Fruit fly (Drosophila melanogaster) whole organism, embryonic: ENCODE results near the gene teq.

Experiments used
- Atf3 ChIP-seq: fragments of 200-800 bp; sonication (Bioruptor generic); optimal IDR thresholded peaks from 3 replicates; lab custom pipeline; 2016; ENCODE audit warnings: missing biosample characterization, missing genetic modification characterization
- CG11085 ChIP-seq: fragments of 200-800 bp; sonication (Bioruptor generic); IDR thresholded peaks from 2 replicates; pipeline ENCODE4 v1.3.6; 2022; ENCODE audit warnings: missing biosample characterization, missing genetic modification characterization
- CG12744 ChIP-seq: fragments of 200-800 bp; sonication (Bioruptor generic); optimal IDR thresholded peaks from 2 replicates; lab custom pipeline; 2016; ENCODE audit warnings: missing biosample characterization, missing genetic modification characterization
- CG13775 ChIP-seq: fragments of 200-800 bp; sonication (Bioruptor generic); optimal IDR thresholded peaks from 3 replicates; lab custom pipeline; 2017; ENCODE audit warnings: missing biosample characterization, mild to moderate bottlenecking, missing genetic modification characterization
- CG15011 ChIP-seq: fragments of 200-800 bp; sonication (Bioruptor generic); optimal IDR thresholded peaks from 3 replicates; lab custom pipeline; 2018; ENCODE audit warnings: missing biosample characterization, mild to moderate bottlenecking, missing genetic modification characterization
- CG15479 ChIP-seq: fragments of 200-800 bp; sonication (Bioruptor generic); optimal IDR thresholded peaks from 3 replicates; lab custom pipeline; 2019; ENCODE audit warnings: missing biosample characterization, mild to moderate bottlenecking, missing genetic modification characterization, moderate library complexity
- CG16863 ChIP-seq: fragments of 200-800 bp; sonication (Bioruptor generic); optimal IDR thresholded peaks from 3 replicates; lab custom pipeline; 2016; ENCODE audit warnings: missing biosample characterization, missing genetic modification characterization
- CG17186 ChIP-seq: fragments of 200-800 bp; sonication (Bioruptor generic); optimal IDR thresholded peaks from 3 replicates; lab custom pipeline; 2017; ENCODE audit warnings: missing biosample characterization, missing genetic modification reagents, missing genetic modification characterization
- CG17359 ChIP-seq: fragments of 200-800 bp; sonication (Bioruptor generic); optimal IDR thresholded peaks from 3 replicates; lab custom pipeline; 2018; ENCODE audit warnings: missing biosample characterization, mild to moderate bottlenecking, missing genetic modification characterization, moderate library complexity
- CG17568 ChIP-seq: fragments of 200-800 bp; sonication (Bioruptor generic); optimal IDR thresholded peaks from 2 replicates; lab custom pipeline; 2018; ENCODE audit warnings: missing biosample characterization, mild to moderate bottlenecking, missing genetic modification characterization, moderate library complexity
- CG2129 ChIP-seq: fragments of 200-800 bp; sonication (Bioruptor generic); IDR thresholded peaks from 2 replicates; pipeline ENCODE4 v1.3.6; 2022; ENCODE audit warnings: missing biosample characterization, missing genetic modification characterization; ENCODE audit not compliant: partially characterized antibody
- CG30403 ChIP-seq: fragments of 200-800 bp; sonication (Bioruptor generic); optimal IDR thresholded peaks from 3 replicates; lab custom pipeline; 2016; ENCODE audit warnings: missing biosample characterization, missing genetic modification characterization
- CG31388 ChIP-seq: fragments of 200-800 bp; sonication (Bioruptor generic); optimal IDR thresholded peaks from 2 replicates; lab custom pipeline; 2016; ENCODE audit warnings: missing biosample characterization, missing genetic modification characterization
- CG3838 ChIP-seq: fragments of 200-800 bp; sonication (Bioruptor generic); optimal IDR thresholded peaks from 3 replicates; lab custom pipeline; 2016; ENCODE audit warnings: missing biosample characterization, missing genetic modification characterization
- CG4424 ChIP-seq: fragments of 200-800 bp; sonication (Bioruptor generic); optimal IDR thresholded peaks from 3 replicates; lab custom pipeline; 2016; ENCODE audit warnings: missing biosample characterization, missing genetic modification characterization
- CG4854 ChIP-seq: fragments of 200-800 bp; sonication (Bioruptor generic); optimal IDR thresholded peaks from 2 replicates; lab custom pipeline; 2016; ENCODE audit warnings: missing biosample characterization, missing genetic modification characterization, inconsistent platforms
- CG6689 ChIP-seq: fragments of 200-800 bp; sonication (Bioruptor generic); IDR thresholded peaks from 2 replicates; pipeline ENCODE4 v1.3.6; 2022; ENCODE audit warnings: missing biosample characterization, missing genetic modification characterization
- CG7271 ChIP-seq: fragments of 200-800 bp; sonication (Bioruptor generic); optimal IDR thresholded peaks from 2 replicates; lab custom pipeline; 2018; ENCODE audit warnings: missing biosample characterization, mild to moderate bottlenecking, missing genetic modification characterization, moderate library complexity
- CG8478 ChIP-seq: fragments of >200 bp; optimal IDR thresholded peaks from 2 replicates; lab custom pipeline; 2018
- CG9437 ChIP-seq: fragments of 200-800 bp; sonication (Bioruptor generic); optimal IDR thresholded peaks from 2 replicates; lab custom pipeline; 2018; ENCODE audit warnings: missing biosample characterization, mild to moderate bottlenecking, missing genetic modification characterization
- CHES-1-like ChIP-seq: fragments of 200-800 bp; sonication (Bioruptor generic); optimal IDR thresholded peaks from 2 replicates; lab custom pipeline; 2016; ENCODE audit warnings: missing biosample characterization, missing genetic modification characterization
- Dbx ChIP-seq: fragments of 200-800 bp; sonication (Bioruptor generic); IDR thresholded peaks from 3 replicates; pipeline ENCODE4 v1.3.6; 2022; ENCODE audit warnings: missing biosample characterization, missing genetic modification characterization
- Elba2 ChIP-seq: fragments of 200-800 bp; sonication (Bioruptor generic); optimal IDR thresholded peaks from 3 replicates; lab custom pipeline; 2016; ENCODE audit warnings: missing biosample characterization, missing genetic modification characterization
- Ets65A ChIP-seq: fragments of 200-800 bp; sonication (Bioruptor generic); peaks from one replicate; lab custom pipeline; 2016; ENCODE audit warnings: missing biosample characterization, missing genetic modification characterization
- Fer1 ChIP-seq: fragments of 200-800 bp; sonication (Bioruptor generic); optimal IDR thresholded peaks from 2 replicates; lab custom pipeline; 2017; ENCODE audit warnings: missing biosample characterization, mild to moderate bottlenecking, missing genetic modification characterization
- Gug ChIP-seq: fragments of 200-800 bp; sonication (Bioruptor generic); IDR thresholded peaks from 4 replicates; pipeline ENCODE4 v1.3.6; 2022; ENCODE audit warnings: missing biosample characterization, missing genetic modification characterization
- HmgZ ChIP-seq: fragments of 200-800 bp; sonication (Bioruptor generic); optimal IDR thresholded peaks from 2 replicates; lab custom pipeline; 2018; ENCODE audit warnings: missing biosample characterization, mild to moderate bottlenecking, missing genetic modification characterization
- Hsf ChIP-seq: fragments of 200-800 bp; sonication (Bioruptor generic); optimal IDR thresholded peaks from 3 replicates; lab custom pipeline; 2016; ENCODE audit warnings: missing biosample characterization, missing genetic modification characterization
- Lpt ChIP-seq: fragments of >200 bp; optimal IDR thresholded peaks from 2 replicates; lab custom pipeline; 2018; ENCODE audit warnings: missing biosample characterization, missing genetic modification characterization
- Mad ChIP-seq: fragments of 200-800 bp; sonication (Bioruptor generic); optimal IDR thresholded peaks from 2 replicates; lab custom pipeline; 2016; ENCODE audit warnings: missing biosample characterization, missing genetic modification characterization
- Neu2 ChIP-seq: fragments of 200-800 bp; sonication (Bioruptor generic); optimal IDR thresholded peaks from 3 replicates; lab custom pipeline; 2016; ENCODE audit warnings: missing biosample characterization, missing genetic modification characterization, borderline replicate concordance
- Rx ChIP-seq: fragments of 200-800 bp; sonication (Bioruptor generic); IDR thresholded peaks from 2 replicates; pipeline ENCODE4 v1.3.6; 2022; ENCODE audit warnings: missing biosample characterization, missing genetic modification characterization
- Sox102F ChIP-seq: fragments of 200-800 bp; sonication (Bioruptor generic); optimal IDR thresholded peaks from 2 replicates; lab custom pipeline; 2018; ENCODE audit warnings: missing biosample characterization, mild to moderate bottlenecking, missing genetic modification characterization, moderate library complexity
- Sry-β ChIP-seq: fragments of 200-800 bp; sonication (Bioruptor generic); optimal IDR thresholded peaks from 2 replicates; lab custom pipeline; 2018; ENCODE audit warnings: missing biosample characterization, mild to moderate bottlenecking, missing genetic modification characterization, moderate library complexity
- ap ChIP-seq: fragments of 200-800 bp; sonication (Bioruptor generic); IDR thresholded peaks from 2 replicates; pipeline ENCODE4 v1.3.6; 2022; ENCODE audit warnings: missing biosample characterization, missing genetic modification characterization
- crol ChIP-seq: fragments of 200-800 bp; sonication (Bioruptor generic); IDR thresholded peaks from 2 replicates; pipeline ENCODE4 v1.3.6; 2022; ENCODE audit warnings: missing biosample characterization, missing genetic modification characterization
- da ChIP-seq: fragments of 200-800 bp; sonication (Bioruptor generic); optimal IDR thresholded peaks from 2 replicates; lab custom pipeline; 2016; ENCODE audit warnings: missing biosample characterization, missing genetic modification characterization
- ems ChIP-seq: fragments of 200-800 bp; sonication (Bioruptor generic); optimal IDR thresholded peaks from 3 replicates; lab custom pipeline; 2016; ENCODE audit warnings: missing biosample characterization, missing genetic modification characterization
- gcm ChIP-seq: fragments of 200-800 bp; sonication (Bioruptor generic); optimal IDR thresholded peaks from 2 replicates; lab custom pipeline; 2019; ENCODE audit warnings: missing biosample characterization, mild to moderate bottlenecking, missing genetic modification characterization, moderate library complexity
- gfzf ChIP-seq: fragments of 200-800 bp; sonication (Bioruptor generic); optimal IDR thresholded peaks from 2 replicates; lab custom pipeline; 2016; ENCODE audit warnings: missing biosample characterization, mild to moderate bottlenecking, missing genetic modification characterization, moderate library complexity
- grau ChIP-seq: fragments of 200-800 bp; optimal IDR thresholded peaks from 3 replicates; lab custom pipeline; 2019; ENCODE audit warnings: missing biosample characterization, mild to moderate bottlenecking, missing genetic modification characterization, moderate library complexity
- h ChIP-seq: fragments of >200 bp; optimal IDR thresholded peaks from 2 replicates; lab custom pipeline; 2017
- jigr1 ChIP-seq: fragments of 200-800 bp; sonication (Bioruptor generic); IDR thresholded peaks from 3 replicates; pipeline ENCODE4 v1.3.6; 2022; ENCODE audit warnings: missing biosample characterization, missing genetic modification characterization
- maf-S ChIP-seq: fragments of 200-800 bp; sonication (Bioruptor generic); optimal IDR thresholded peaks from 2 replicates; lab custom pipeline; 2016; ENCODE audit warnings: missing biosample characterization, missing genetic modification characterization
- mirr ChIP-seq: fragments of 200-800 bp; sonication (Bioruptor generic); optimal IDR thresholded peaks from 3 replicates; lab custom pipeline; 2018; ENCODE audit warnings: missing biosample characterization, mild to moderate bottlenecking, missing genetic modification characterization
- onecut ChIP-seq: fragments of 200-800 bp; sonication (Bioruptor generic); IDR thresholded peaks from 2 replicates; pipeline ENCODE4 v1.3.6; 2022; ENCODE audit warnings: missing biosample characterization, missing genetic modification characterization
- pan ChIP-seq, 4 experiments: fragments of >200 bp in 3 of 4; fragments of 200-800 bp in 1 of 4; sonication (Bioruptor generic) in 1 of 4; optimal IDR thresholded peaks in 3 of 4; IDR thresholded peaks in 1 of 4; 2 replicates each; pipeline versions ENCODE4 v1.3.6 to Lab custom; 2017 to 2022; ENCODE audit warnings: missing biosample characterization in 2 of 4, missing genetic modification characterization in 2 of 4, mixed read lengths in 1 of 4
- pzg ChIP-seq: fragments of 200-800 bp; sonication (Bioruptor generic); optimal IDR thresholded peaks from 3 replicates; lab custom pipeline; 2018; ENCODE audit warnings: missing biosample characterization, mild to moderate bottlenecking, missing genetic modification characterization, moderate library complexity
- ranshi ChIP-seq: fragments of 200-800 bp; sonication (Bioruptor generic); IDR thresholded peaks from 2 replicates; pipeline ENCODE4 v1.3.6; 2022; ENCODE audit warnings: missing biosample characterization, missing genetic modification characterization
- slp2 ChIP-seq: fragments of 200-800 bp; sonication (Bioruptor generic); optimal IDR thresholded peaks from 2 replicates; lab custom pipeline; 2016; ENCODE audit warnings: missing biosample characterization, missing genetic modification characterization
- sob ChIP-seq: fragments of 200-800 bp; sonication (Bioruptor generic); IDR thresholded peaks from 2 replicates; pipeline ENCODE4 v1.3.6; 2022; ENCODE audit warnings: missing biosample characterization, missing genetic modification characterization
- sqz ChIP-seq: fragments of 200-800 bp; sonication (Bioruptor generic); optimal IDR thresholded peaks from 3 replicates; lab custom pipeline; 2018; ENCODE audit warnings: missing biosample characterization, mild to moderate bottlenecking, missing genetic modification characterization

teq gene

dm6 chr3L:9045318-9045717 is 29.1 kb upstream of the teq start (continued):
- TF ChIP-seq Hsf (GFP tag; lab: Kevin White, UChicago) = peak; percentile 54
- TF ChIP-seq CG17186 (GFP tag; lab: Kevin White, UChicago) = no peak
- TF ChIP-seq ranshi = peak; percentile 72; the same call in 1 of the 2 replicates
- no peak for TF ChIP-seq CG12744 (GFP tag; lab: Kevin White, UChicago)
- peak; percentile 33 for TF ChIP-seq Neu2 (GFP tag; lab: Kevin White, UChicago)
- peak; percentile 48; the same call in 2 of the 4 replicates for TF ChIP-seq Gug (GFP tag; lab: Robert Waterston, UW)
- TF ChIP-seq ems (GFP tag; lab: Kevin White, UChicago) = peak; percentile 81
- TF ChIP-seq CG11085 = no peak
- TF ChIP-seq maf-S (GFP tag; lab: Kevin White, UChicago) = no peak
- TF ChIP-seq CG9437 = peak; percentile 10
- TF ChIP-seq Rx (GFP tag; lab: Robert Waterston, UW) = peak; percentile 40; the same call in 1 of the 2 replicates
- no peak for TF ChIP-seq gfzf
- no peak for TF ChIP-seq mirr
- TF ChIP-seq CG16863 (GFP tag; lab: Kevin White, UChicago) = peak; percentile 7
- peak; percentile 87 for TF ChIP-seq ap (GFP tag; lab: Robert Waterston, UW)
- peak; percentile 42 for TF ChIP-seq Atf3 (GFP tag; lab: Kevin White, UChicago)
- peak; percentile 50 for TF ChIP-seq onecut (GFP tag; lab: Robert Waterston, UW)
- TF ChIP-seq CG3838 (GFP tag; lab: Kevin White, UChicago) = no peak
- TF ChIP-seq CG17568 = no peak
- TF ChIP-seq da (GFP tag; lab: Kevin White, UChicago) = no peak
- peak; percentile 63; the same call in 2 of the 3 replicates for TF ChIP-seq Dbx (GFP tag; lab: Robert Waterston, UW)
- TF ChIP-seq Mad (GFP tag; lab: Kevin White, UChicago) = peak; percentile 14
- TF ChIP-seq h (lab: Kevin White, UChicago) = no peak
- no peak for TF ChIP-seq CG31388 (GFP tag; lab: Kevin White, UChicago)
- TF ChIP-seq Lpt (GFP tag; lab: Kevin White, UChicago) = no peak
- TF ChIP-seq slp2 (GFP tag; lab: Kevin White, UChicago) = peak; percentile 26
- no peak for TF ChIP-seq CG2129
- TF ChIP-seq Sox102F = peak; percentile 55
- peak; percentile 13 for TF ChIP-seq Sry-β (GFP tag; lab: Kevin White, UChicago)
- peak; percentile 68 for TF ChIP-seq CG7271 (tag; lab: Kevin White, UChicago)
- TF ChIP-seq crol = no peak
- TF ChIP-seq sqz (GFP tag; lab: Kevin White, UChicago) = peak; percentile 23
- peak; percentile 30 for TF ChIP-seq CG4854
- peak; percentile 52 for TF ChIP-seq grau
- TF ChIP-seq CG6689 (GFP tag; lab: Robert Waterston, UW) = peak; percentile 83
- peak; percentile 68 for TF ChIP-seq CG4424 (GFP tag; lab: Kevin White, UChicago)
- TF ChIP-seq CG30403 (GFP tag; lab: Kevin White, UChicago) = peak; percentile 60
- TF ChIP-seq HmgZ (tag; lab: Kevin White, UChicago) = no peak
- TF ChIP-seq CG8478 (lab: Kevin White, UChicago) = no peak
- no peak for TF ChIP-seq pzg (GFP tag; lab: Kevin White, UChicago)
- no peak for TF ChIP-seq pan (optimal IDR thresholded peaks at IDR 0.05; lab: Kevin White, UChicago)
- peak in 1 of 2 experiments; percentile 80 for TF ChIP-seq pan (GFP tag; optimal IDR thresholded peaks at IDR 0.05 in 1 of 2, IDR thresholded peaks at IDR 0.05 in 1 of 2)
- peak; percentile 49 for TF ChIP-seq CG15479 (GFP tag; lab: Kevin White, UChicago)
- TF ChIP-seq CG13775 (GFP tag; lab: Kevin White, UChicago) = peak; percentile 29
- no peak for TF ChIP-seq Fer1 (GFP tag; lab: Kevin White, UChicago)
- peak; percentile 29; the same call in 1 of the 3 replicates for TF ChIP-seq jigr1 (GFP tag; lab: Robert Waterston, UW)
- TF ChIP-seq Elba2 (GFP tag; lab: Kevin White, UChicago) = no peak
- no peak for TF ChIP-seq CG15011
- peak; percentile 79 for TF ChIP-seq CG17359 (tag; lab: Kevin White, UChicago)
- no peak for TF ChIP-seq CHES-1-like (GFP tag; lab: Kevin White, UChicago)
- peak; percentile 97 for TF ChIP-seq Ets65A
- peak; percentile 63 for TF ChIP-seq sob
- peak; percentile 19 for TF ChIP-seq gcm
